Worm (Caenorhabditis elegans) whole organism, young adult: ENCODE measurements around the gene C55A6.7.

Experiments
- Y79H2A.3 ChIP-seq: fragments of 200-800 bp; sonication (Bioruptor generic); conservative IDR thresholded peaks from 2 replicates; pipeline ENCODE4 v1.3.6; 2022; ENCODE audit warnings: missing genetic modification reagents, missing genetic modification characterization, missing compliant biosample characterization
- nfya-1 ChIP-seq: sonication (generic microtip); optimal IDR thresholded peaks from 2 replicates; lab custom pipeline; 2017; ENCODE audit warnings: antibody characterized with exemption, missing compliant biosample characterization, missing genetic modification characterization, borderline replicate concordance; ENCODE audit not compliant: insufficient read depth
- rec-8 ChIP-seq, 2 experiments: sonication (generic microtip); optimal IDR thresholded peaks; 2 replicates each; lab custom pipeline; 2016; ENCODE audit warnings: mild to moderate bottlenecking in 2 of 2, missing genetic modification characterization in 2 of 2, missing genetic modification reagents in 2 of 2, missing genotype in 2 of 2, missing biosample characterization in 1 of 2, missing compliant biosample characterization in 1 of 2, moderate library complexity in 1 of 2

DNA sequence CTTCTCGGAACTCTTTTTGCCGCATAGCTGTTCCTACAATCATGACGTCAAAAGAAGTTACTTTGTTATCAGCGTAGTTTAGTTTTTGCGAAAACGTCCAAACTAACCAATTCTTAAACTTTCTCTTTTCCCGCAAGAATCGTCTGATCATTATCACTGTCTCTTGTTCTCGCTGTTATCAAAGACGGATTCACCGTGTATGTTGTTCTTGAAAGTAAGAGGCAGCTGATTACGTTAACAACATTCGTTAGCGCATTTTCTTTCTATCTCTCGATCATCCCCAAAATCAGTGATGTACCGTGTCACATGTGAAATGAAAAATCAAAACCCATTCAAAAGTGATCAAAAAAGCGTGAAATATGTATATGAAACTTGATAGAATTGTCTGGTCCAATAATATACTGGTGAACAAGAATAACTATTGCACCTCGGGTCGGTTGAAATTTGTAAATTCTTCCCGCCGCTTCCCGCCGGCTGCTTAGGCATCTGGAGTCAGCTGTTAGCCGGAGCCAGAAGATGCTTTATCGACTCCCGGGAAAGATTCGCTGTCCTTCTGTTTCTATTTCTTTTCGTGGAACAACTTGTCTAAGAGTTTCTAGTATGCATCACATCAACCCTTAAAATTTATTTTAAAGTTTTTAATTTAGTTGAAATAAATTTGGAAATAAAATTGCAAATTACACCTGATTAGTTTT lies 14.3 kb upstream of the C55A6.7 start:
- no peak for TF ChIP-seq rec-8 (tag; optimal IDR thresholded peaks at IDR 0.05; lab: Kevin White, UChicago)
- no peak for TF ChIP-seq nfya-1 (tag; lab: Kevin White, UChicago)
- TF ChIP-seq Y79H2A.3, result no peak
